Fruit fly (Drosophila melanogaster): Measurements from ENCODE around the gene CG34428.

The CG34428 gene

dm6 chr3L:13061322-13061809, at the start of gene CG34428, which contains the start of gene CG14115:
CG34428 (plus strand) TSS chr3L:13061759.
CG14115 (minus strand) TSS chr3L:13061422.
- no peak for TF ChIP-seq EcR (GFP tag; optimal IDR thresholded peaks at IDR 0.05)

dm6 chr3L:13014693-13015092, 46.9 kb upstream of the CG34428 start:
- TF ChIP-seq usp (GFP tag; optimal IDR thresholded peaks at IDR 0.05) (no peak), psq (optimal IDR thresholded peaks at IDR 0.05) (no peak), EcR (GFP tag; optimal IDR thresholded peaks at IDR 0.05) (no peak), pan (optimal IDR thresholded peaks at IDR 0.05) (no peak), Dll (optimal IDR thresholded peaks at IDR 0.05) (no peak), CG8478 (optimal IDR thresholded peaks at IDR 0.05) (no peak)

dm6 chr3L:13015195-13015822, 46.2 kb upstream of the CG34428 start, which contains the start of gene MICAL-like:
MICAL-like (minus strand) TSS chr3L:13015332.
- TF ChIP-seq psq (optimal IDR thresholded peaks at IDR 0.05): no peak
- no peak for TF ChIP-seq usp (GFP tag; optimal IDR thresholded peaks at IDR 0.05)
- TF ChIP-seq pan (optimal IDR thresholded peaks at IDR 0.05): no peak
- TF ChIP-seq EcR (GFP tag; optimal IDR thresholded peaks at IDR 0.05): no peak
- TF ChIP-seq Dll (optimal IDR thresholded peaks at IDR 0.05): no peak
- TF ChIP-seq CG8478 (optimal IDR thresholded peaks at IDR 0.05): no peak

- TF ChIP-seq psq (optimal IDR thresholded peaks at IDR 0.05) (no peak), usp (GFP tag; optimal IDR thresholded peaks at IDR 0.05) (no peak), pan (optimal IDR thresholded peaks at IDR 0.05) (no peak), EcR (GFP tag; optimal IDR thresholded peaks at IDR 0.05) (no peak), CG8478 (optimal IDR thresholded peaks at IDR 0.05) (no peak), Dll (optimal IDR thresholded peaks at IDR 0.05) (no peak)
Measured at dm6 chr3L:13015823-13016465, 45.6 kb upstream of the CG34428 start, which contains the start of gene CG11267. CG11267 (plus strand) TSS chr3L:13016050.

dm6 chr3L:13017803-13018324, 43.7 kb upstream of the CG34428 start, which contains the start of the genes mRpL20 and Icmt:
mRpL20 (minus strand) TSS chr3L:13017867.
Icmt (plus strand) TSS chr3L:13018266.
- TF ChIP-seq usp (GFP tag; optimal IDR thresholded peaks at IDR 0.05) (no peak), psq (optimal IDR thresholded peaks at IDR 0.05) (no peak), Dll (optimal IDR thresholded peaks at IDR 0.05) (no peak), EcR (GFP tag; optimal IDR thresholded peaks at IDR 0.05) (no peak), CG8478 (optimal IDR thresholded peaks at IDR 0.05) (no peak), pan (optimal IDR thresholded peaks at IDR 0.05) (no peak)

- no peak for TF ChIP-seq Dll (optimal IDR thresholded peaks at IDR 0.05)
- TF ChIP-seq EcR (GFP tag; optimal IDR thresholded peaks at IDR 0.05): no peak
- TF ChIP-seq psq (optimal IDR thresholded peaks at IDR 0.05): no peak
- TF ChIP-seq pan (optimal IDR thresholded peaks at IDR 0.05): no peak
- no peak for TF ChIP-seq usp (GFP tag; optimal IDR thresholded peaks at IDR 0.05)
- no peak for TF ChIP-seq CG8478 (optimal IDR thresholded peaks at IDR 0.05)
Measured at dm6 chr3L:13019249-13019956, 42.2 kb upstream of the CG34428 start.

- no peak for TF ChIP-seq CG8478 (optimal IDR thresholded peaks at IDR 0.05)
Measured at dm6 chr3L:13021727-13022126, 39.8 kb upstream of the CG34428 start.

- TF ChIP-seq EcR (GFP tag; optimal IDR thresholded peaks at IDR 0.05): no peak
- TF ChIP-seq Dll (optimal IDR thresholded peaks at IDR 0.05): no peak
- TF ChIP-seq pan (optimal IDR thresholded peaks at IDR 0.05): no peak
- TF ChIP-seq psq (optimal IDR thresholded peaks at IDR 0.05): no peak
- no peak for TF ChIP-seq usp (GFP tag; optimal IDR thresholded peaks at IDR 0.05)
- no peak for TF ChIP-seq CG8478 (optimal IDR thresholded peaks at IDR 0.05)
Measured at dm6 chr3L:13022160-13022853, 39.3 kb upstream of the CG34428 start, which contains the start of gene Adk2. Adk2 (minus strand) TSS chr3L:13022688.

dm6 chr3L:13022854-13023560, 38.6 kb upstream of the CG34428 start, which contains the start of gene RpS12:
RpS12 (plus strand) TSS chr3L:13023352.
- TF ChIP-seq psq (optimal IDR thresholded peaks at IDR 0.05) (no peak), usp (GFP tag; optimal IDR thresholded peaks at IDR 0.05) (no peak), CG8478 (optimal IDR thresholded peaks at IDR 0.05) (no peak), Dll (optimal IDR thresholded peaks at IDR 0.05) (no peak), pan (optimal IDR thresholded peaks at IDR 0.05) (no peak), EcR (GFP tag; optimal IDR thresholded peaks at IDR 0.05) (no peak)

dm6 chr3L:13026337-13026736, 35.2 kb upstream of the CG34428 start, which contains the start of gene Zmynd10:
Zmynd10 (minus strand) TSS chr3L:13026437.
- TF ChIP-seq psq (optimal IDR thresholded peaks at IDR 0.05) (no peak), EcR (GFP tag; optimal IDR thresholded peaks at IDR 0.05) (no peak), pan (optimal IDR thresholded peaks at IDR 0.05) (no peak), Dll (optimal IDR thresholded peaks at IDR 0.05) (no peak), CG8478 (optimal IDR thresholded peaks at IDR 0.05) (no peak)

- TF ChIP-seq CG8478 (optimal IDR thresholded peaks at IDR 0.05): no peak
Measured at dm6 chr3L:13026872-13027271, 34.7 kb upstream of the CG34428 start.
